Fruit fly (Drosophila melanogaster) whole organism, embryonic: Measurements from ENCODE around the gene Trhn.

Experiments used
- ATbp ChIP-seq: fragments of 200-800 bp; sonication (Bioruptor generic); optimal IDR thresholded peaks from 2 replicates; lab custom pipeline; 2017; ENCODE audit warnings: missing biosample characterization, mild to moderate bottlenecking, missing genetic modification characterization, missing genetic modification reagents
- Ada2b ChIP-seq: fragments of 200-800 bp; sonication (Bioruptor generic); IDR thresholded peaks from 2 replicates; pipeline ENCODE4 v1.3.6; 2022; ENCODE audit warnings: missing biosample characterization, missing genetic modification characterization
- Antp ChIP-seq: fragments of 200-800 bp; sonication (Bioruptor generic); optimal IDR thresholded peaks from 3 replicates; lab custom pipeline; 2016; ENCODE audit warnings: missing biosample characterization, missing genetic modification characterization
- Atf-2 ChIP-seq: fragments of 200-800 bp; sonication (Bioruptor generic); optimal IDR thresholded peaks from 2 replicates; lab custom pipeline; 2016; ENCODE audit warnings: missing biosample characterization, missing genetic modification characterization
- BEAF-32 ChIP-seq: fragments of 200-800 bp; sonication (Bioruptor generic); optimal IDR thresholded peaks from 3 replicates; lab custom pipeline; 2017; ENCODE audit warnings: missing biosample characterization, missing genetic modification characterization, mild to moderate bottlenecking, moderate library complexity, missing genetic modification reagents
- CG1024 ChIP-seq: fragments of 200-800 bp; sonication (Bioruptor generic); IDR thresholded peaks from 2 replicates; pipeline ENCODE4 v1.3.6; 2022; ENCODE audit warnings: missing biosample characterization, missing genetic modification characterization
- CG10959 ChIP-seq: fragments of 200-800 bp; sonication (Bioruptor generic); IDR thresholded peaks from 2 replicates; pipeline ENCODE4 v1.3.6; 2022; ENCODE audit warnings: missing biosample characterization, missing genetic modification characterization
- CG11247 ChIP-seq: fragments of 200-800 bp; sonication (Bioruptor generic); IDR thresholded peaks from 2 replicates; pipeline ENCODE4 v1.3.6; 2022; ENCODE audit warnings: missing biosample characterization, missing genetic modification characterization
- CG11398 ChIP-seq: fragments of 200-800 bp; sonication (Bioruptor generic); optimal IDR thresholded peaks from 2 replicates; lab custom pipeline; 2016; ENCODE audit warnings: missing biosample characterization, missing genetic modification characterization
- CG12155 ChIP-seq: fragments of 200-800 bp; sonication (Bioruptor generic); optimal IDR thresholded peaks from 3 replicates; lab custom pipeline; 2016; ENCODE audit warnings: missing biosample characterization, missing genetic modification characterization
- CG13123 ChIP-seq: fragments of 200-800 bp; sonication (Bioruptor generic); optimal IDR thresholded peaks from 2 replicates; lab custom pipeline; 2016; ENCODE audit warnings: missing biosample characterization, missing genetic modification characterization
- CG13287 ChIP-seq: fragments of 200-800 bp; sonication (Bioruptor generic); IDR thresholded peaks from 2 replicates; pipeline ENCODE4 v1.3.6; 2022; ENCODE audit warnings: missing biosample characterization, missing genetic modification characterization; ENCODE audit not compliant: partially characterized antibody
- CG13775 ChIP-seq: fragments of 200-800 bp; sonication (Bioruptor generic); optimal IDR thresholded peaks from 3 replicates; lab custom pipeline; 2017; ENCODE audit warnings: missing biosample characterization, mild to moderate bottlenecking, missing genetic modification characterization
- CG15269 ChIP-seq: fragments of 200-800 bp; sonication (Bioruptor generic); optimal IDR thresholded peaks from 2 replicates; lab custom pipeline; 2018; ENCODE audit warnings: missing biosample characterization, mild to moderate bottlenecking, missing genetic modification characterization, moderate library complexity
- CG16815 ChIP-seq: fragments of 200-800 bp; sonication (Bioruptor generic); optimal IDR thresholded peaks from 3 replicates; lab custom pipeline; 2017; ENCODE audit warnings: missing biosample characterization, mild to moderate bottlenecking, missing genetic modification characterization
- CG17186 ChIP-seq: fragments of 200-800 bp; sonication (Bioruptor generic); optimal IDR thresholded peaks from 3 replicates; lab custom pipeline; 2017; ENCODE audit warnings: missing biosample characterization, missing genetic modification reagents, missing genetic modification characterization
- CG17385 ChIP-seq: fragments of 200-800 bp; sonication (Bioruptor generic); optimal IDR thresholded peaks from 3 replicates; lab custom pipeline; 2018; ENCODE audit warnings: missing biosample characterization, mild to moderate bottlenecking, missing genetic modification characterization
- CG17802 ChIP-seq: fragments of 200-800 bp; sonication (Bioruptor generic); optimal IDR thresholded peaks from 2 replicates; lab custom pipeline; 2018; ENCODE audit warnings: missing biosample characterization, mild to moderate bottlenecking, missing genetic modification characterization, moderate library complexity
- CG18011 ChIP-seq: fragments of 200-800 bp; sonication (Bioruptor generic); optimal IDR thresholded peaks from 2 replicates; lab custom pipeline; 2017; ENCODE audit warnings: missing biosample characterization, missing genetic modification characterization, mild to moderate bottlenecking, moderate library complexity, missing genotype
- CG18764 ChIP-seq: fragments of 200-800 bp; sonication (Bioruptor generic); optimal IDR thresholded peaks from 3 replicates; lab custom pipeline; 2016; ENCODE audit warnings: missing biosample characterization, missing genetic modification characterization
- CG2199 ChIP-seq: fragments of 200-800 bp; sonication (Bioruptor generic); IDR thresholded peaks from 3 replicates; pipeline ENCODE4 v1.3.6; 2022; ENCODE audit warnings: missing biosample characterization, missing genetic modification characterization
- CG30020 ChIP-seq: fragments of 200-800 bp; optimal IDR thresholded peaks from 2 replicates; lab custom pipeline; 2019; ENCODE audit warnings: missing biosample characterization, mild to moderate bottlenecking, missing genetic modification characterization, moderate library complexity
- CG33213 ChIP-seq: fragments of 200-800 bp; sonication (Bioruptor generic); optimal IDR thresholded peaks from 3 replicates; lab custom pipeline; 2016; ENCODE audit warnings: missing biosample characterization, missing genetic modification characterization
- CG3407 ChIP-seq: fragments of 200-800 bp; sonication (Bioruptor generic); optimal IDR thresholded peaks from 2 replicates; lab custom pipeline; 2018; ENCODE audit warnings: missing biosample characterization, mild to moderate bottlenecking, missing genetic modification characterization
- CG4282 ChIP-seq: fragments of 200-800 bp; sonication (Bioruptor generic); optimal IDR thresholded peaks from 2 replicates; lab custom pipeline; 2016; ENCODE audit warnings: missing biosample characterization, missing genetic modification characterization
- CG4328 ChIP-seq: fragments of 200-800 bp; sonication (Bioruptor generic); optimal IDR thresholded peaks from 3 replicates; lab custom pipeline; 2017; ENCODE audit warnings: missing biosample characterization, missing genetic modification reagents, missing genetic modification characterization
- CG8944 ChIP-seq: fragments of 200-800 bp; sonication (Bioruptor generic); optimal IDR thresholded peaks from 3 replicates; lab custom pipeline; 2016; ENCODE audit warnings: missing biosample characterization, missing genetic modification characterization
- CG9797 ChIP-seq: fragments of 200-800 bp; sonication (Bioruptor generic); optimal IDR thresholded peaks from 3 replicates; lab custom pipeline; 2018; ENCODE audit warnings: missing biosample characterization, mild to moderate bottlenecking, missing genetic modification characterization
- Hey ChIP-seq: fragments of 200-800 bp; sonication (Bioruptor generic); optimal IDR thresholded peaks from 3 replicates; lab custom pipeline; 2018; ENCODE audit warnings: missing biosample characterization, mild to moderate bottlenecking, missing genetic modification characterization
- Jarid2 ChIP-seq: fragments of 200-800 bp; sonication (Bioruptor generic); optimal IDR thresholded peaks from 3 replicates; lab custom pipeline; 2017; ENCODE audit warnings: mild to moderate bottlenecking, missing biosample characterization, missing genetic modification reagents, missing genetic modification characterization
- MBD-R2 ChIP-seq: fragments of 200-800 bp; sonication (Bioruptor generic); IDR thresholded peaks from 2 replicates; pipeline ENCODE4 v1.3.6; 2022; ENCODE audit warnings: missing biosample characterization, missing genetic modification characterization
- NC2α ChIP-seq: fragments of 200-800 bp; sonication (Bioruptor generic); optimal IDR thresholded peaks from 2 replicates; lab custom pipeline; 2016; ENCODE audit warnings: missing biosample characterization, missing genetic modification characterization
- Neu2 ChIP-seq: fragments of 200-800 bp; sonication (Bioruptor generic); optimal IDR thresholded peaks from 3 replicates; lab custom pipeline; 2016; ENCODE audit warnings: missing biosample characterization, missing genetic modification characterization, borderline replicate concordance
- Sox102F ChIP-seq: fragments of 200-800 bp; sonication (Bioruptor generic); optimal IDR thresholded peaks from 2 replicates; lab custom pipeline; 2018; ENCODE audit warnings: missing biosample characterization, mild to moderate bottlenecking, missing genetic modification characterization, moderate library complexity
- Ssrp ChIP-seq: fragments of 200-800 bp; sonication (Bioruptor generic); optimal IDR thresholded peaks from 2 replicates; lab custom pipeline; 2018; ENCODE audit warnings: missing biosample characterization, mild to moderate bottlenecking, missing genetic modification characterization, moderate library complexity
- Tbp ChIP-seq: fragments of >200 bp; optimal IDR thresholded peaks from 2 replicates; lab custom pipeline; 2018; ENCODE audit warnings: missing biosample characterization, missing genetic modification characterization
- ara ChIP-seq: fragments of 200-800 bp; sonication (Bioruptor generic); IDR thresholded peaks from 2 replicates; pipeline ENCODE4 v1.3.6; 2022; ENCODE audit warnings: missing biosample characterization, missing genetic modification characterization
- az2 ChIP-seq: fragments of 200-800 bp; sonication (Bioruptor generic); optimal IDR thresholded peaks from 3 replicates; lab custom pipeline; 2016; ENCODE audit warnings: missing biosample characterization, missing genetic modification characterization
- br ChIP-seq: fragments of >200 bp; optimal IDR thresholded peaks from 2 replicates; lab custom pipeline; 2017
- chinmo ChIP-seq: fragments of 200-800 bp; sonication (Bioruptor generic); IDR thresholded peaks from 4 replicates; pipeline ENCODE4 v1.3.6; 2022; ENCODE audit warnings: missing biosample characterization, missing genetic modification characterization; ENCODE audit not compliant: partially characterized antibody
- ems ChIP-seq: fragments of 200-800 bp; sonication (Bioruptor generic); optimal IDR thresholded peaks from 3 replicates; lab custom pipeline; 2016; ENCODE audit warnings: missing biosample characterization, missing genetic modification characterization
- esg ChIP-seq: fragments of 200-800 bp; sonication (Bioruptor generic); conservative IDR thresholded peaks from 2 replicates; pipeline ENCODE4 v1.3.6; 2022; ENCODE audit warnings: missing biosample characterization, missing genetic modification characterization
- fd64A ChIP-seq: fragments of 200-800 bp; sonication (Bioruptor generic); optimal IDR thresholded peaks from 3 replicates; lab custom pipeline; 2018; ENCODE audit warnings: missing biosample characterization, mild to moderate bottlenecking, missing genetic modification characterization
- gcm2 ChIP-seq: fragments of 200-800 bp; sonication (Bioruptor generic); optimal IDR thresholded peaks from 2 replicates; lab custom pipeline; 2016; ENCODE audit warnings: missing biosample characterization, missing genetic modification characterization
- gsb ChIP-seq: fragments of 200-800 bp; sonication (Bioruptor generic); IDR thresholded peaks from 2 replicates; pipeline ENCODE4 v1.3.6; 2022; ENCODE audit warnings: missing biosample characterization, missing genetic modification characterization
- hth ChIP-seq: fragments of >200 bp; optimal IDR thresholded peaks from 2 replicates; lab custom pipeline; 2017; ENCODE audit warnings: inconsistent platforms
- lmd ChIP-seq: fragments of 200-800 bp; sonication (Bioruptor generic); IDR thresholded peaks from 2 replicates; pipeline ENCODE4 v1.3.6; 2022; ENCODE audit warnings: missing biosample characterization, missing genetic modification characterization
- sna ChIP-seq: fragments of 200-800 bp; sonication (Bioruptor generic); IDR thresholded peaks from 2 replicates; pipeline ENCODE4 v1.3.6; 2022; ENCODE audit warnings: missing biosample characterization, missing genetic modification characterization; ENCODE audit not compliant: partially characterized antibody
- sob ChIP-seq: fragments of 200-800 bp; sonication (Bioruptor generic); IDR thresholded peaks from 2 replicates; pipeline ENCODE4 v1.3.6; 2022; ENCODE audit warnings: missing biosample characterization, missing genetic modification characterization
- tx ChIP-seq: fragments of 200-800 bp; sonication (Bioruptor generic); optimal IDR thresholded peaks from 2 replicates; lab custom pipeline; 2016; ENCODE audit warnings: missing biosample characterization, missing genetic modification characterization
- vvl ChIP-seq: fragments of 200-800 bp; sonication (Bioruptor generic); IDR thresholded peaks from 2 replicates; pipeline ENCODE4 v1.3.6; 2022; ENCODE audit warnings: missing biosample characterization, missing genetic modification characterization
- yki ChIP-seq: fragments of >200 bp; optimal IDR thresholded peaks from 3 replicates; lab custom pipeline; 2018
- z ChIP-seq: fragments of 200-800 bp; sonication (Bioruptor generic); IDR thresholded peaks from 3 replicates; pipeline ENCODE4 v1.3.6; 2022; ENCODE audit warnings: missing biosample characterization, missing genetic modification characterization

Gene Trhn

DNA sequence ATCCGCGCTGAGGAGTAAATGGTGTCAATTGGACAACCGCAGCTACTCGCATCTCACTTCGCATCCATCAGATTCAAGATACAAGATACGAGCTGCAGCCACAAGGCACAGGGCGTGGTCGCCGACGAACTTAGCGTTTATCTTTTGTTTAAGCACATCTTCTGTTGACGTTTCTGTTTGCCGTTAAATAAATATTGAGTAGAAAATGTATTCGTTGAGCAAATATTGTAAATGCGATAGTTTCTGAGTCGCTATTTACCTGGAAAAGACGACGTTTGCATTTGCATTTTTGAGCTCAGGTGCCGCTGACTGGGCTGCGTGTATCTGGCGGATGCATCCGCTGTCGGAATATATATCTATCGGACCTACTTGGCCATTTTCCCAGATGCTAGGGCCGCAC is 26.7 kb downstream of the Trhn start (continued):
- TF ChIP-seq chinmo (GFP tag; lab: Robert Waterston, UW) (no peak), CG11398 (peak; percentile 35), CG18011 (GFP tag; lab: Kevin White, UChicago) (no peak), yki (lab: Kevin White, UChicago) (no peak), gsb (no peak), MBD-R2 (GFP tag; lab: Robert Waterston, UW) (no peak), Tbp (GFP tag; lab: Kevin White, UChicago) (no peak), sna (no peak), CG17385 (peak; percentile 59), fd64A (GFP tag; lab: Kevin White, UChicago) (peak; percentile 91), hth (lab: Kevin White, UChicago) (no peak), ems (GFP tag; lab: Kevin White, UChicago) (no peak), tx (GFP tag; lab: Kevin White, UChicago) (no peak), ATbp (GFP tag; lab: Kevin White, UChicago) (peak; percentile 96), gcm2 (peak; percentile 38), Jarid2 (GFP tag; lab: Kevin White, UChicago) (peak; percentile 32), CG17802 (no peak), vvl (GFP tag; lab: Robert Waterston, UW) (peak; percentile 33; the same call in 1 of the 2 replicates), CG10959 (0 out of 2 replicates have a peak, but pooled peaks have one; percentile 17), sob (peak; percentile 50; the same call in 1 of the 2 replicates), BEAF-32 (no peak), CG15269 (tag; lab: Kevin White, UChicago) (peak; percentile 28), lmd (GFP tag; lab: Robert Waterston, UW) (no peak), Antp (GFP tag; lab: Kevin White, UChicago) (no peak), Ada2b (GFP tag; lab: Robert Waterston, UW) (no peak; the same call in 1 of the 2 replicates), CG16815 (GFP tag; lab: Kevin White, UChicago) (no peak), CG30020 (no peak), Neu2 (GFP tag; lab: Kevin White, UChicago) (no peak), NC2α (GFP tag; lab: Kevin White, UChicago) (peak; percentile 8), CG2199 (GFP tag; lab: Robert Waterston, UW) (no peak), CG4282 (GFP tag; lab: Kevin White, UChicago) (no peak), esg (GFP tag; lab: Robert Waterston, UW) (no peak), z (peak; percentile 57; the same call in 1 of the 3 replicates), CG9797 (GFP tag; lab: Kevin White, UChicago) (peak; percentile 16), Atf-2 (GFP tag; lab: Kevin White, UChicago) (no peak), CG8944 (GFP tag; lab: Kevin White, UChicago) (no peak), Hey (tag; lab: Kevin White, UChicago) (peak; percentile 50), CG11247 (GFP tag; lab: Robert Waterston, UW) (no peak), CG12155 (GFP tag; lab: Kevin White, UChicago) (no peak), CG13287 (no peak), CG18764 (peak; percentile 1), CG17186 (GFP tag; lab: Kevin White, UChicago) (peak; percentile 61), Ssrp (tag; lab: Kevin White, UChicago) (no peak), br (lab: Kevin White, UChicago) (no peak), az2 (GFP tag; lab: Kevin White, UChicago) (no peak), CG3407 (GFP tag; lab: Kevin White, UChicago) (peak; percentile 92), CG33213 (peak; percentile 64), CG4328 (GFP tag; lab: Kevin White, UChicago) (peak; percentile 62), CG13123 (GFP tag; lab: Kevin White, UChicago) (no peak), ara (peak; percentile 84), Sox102F (GFP tag; lab: Kevin White, UChicago) (peak; percentile 54), CG1024 (no peak; the same call in 1 of the 2 replicates), CG13775 (no peak)
